Fruit fly (Drosophila melanogaster) whole organism: ENCODE results near the gene CG9289.

ENCODE experiments used
- CG8478 ChIP-seq: fragments of >200 bp; optimal IDR thresholded peaks from 2 replicates; lab custom pipeline; 2018; ENCODE audit warnings: inconsistent platforms
- Dll ChIP-seq: fragments of >200 bp; optimal IDR thresholded peaks from 2 replicates; lab custom pipeline; 2017
- EcR ChIP-seq, 2 experiments: fragments of >200 bp; optimal IDR thresholded peaks; 2 replicates each; lab custom pipeline; 2017; ENCODE audit warnings: missing biosample characterization in 2 of 2, missing genetic modification characterization in 2 of 2, missing genetic modification reagents in 2 of 2
- pan ChIP-seq: fragments of >200 bp; optimal IDR thresholded peaks from 2 replicates; lab custom pipeline; 2017
- usp ChIP-seq: fragments of >200 bp; optimal IDR thresholded peaks from 2 replicates; lab custom pipeline; 2017; ENCODE audit warnings: missing biosample characterization, missing genetic modification characterization, mixed read lengths

DNA sequence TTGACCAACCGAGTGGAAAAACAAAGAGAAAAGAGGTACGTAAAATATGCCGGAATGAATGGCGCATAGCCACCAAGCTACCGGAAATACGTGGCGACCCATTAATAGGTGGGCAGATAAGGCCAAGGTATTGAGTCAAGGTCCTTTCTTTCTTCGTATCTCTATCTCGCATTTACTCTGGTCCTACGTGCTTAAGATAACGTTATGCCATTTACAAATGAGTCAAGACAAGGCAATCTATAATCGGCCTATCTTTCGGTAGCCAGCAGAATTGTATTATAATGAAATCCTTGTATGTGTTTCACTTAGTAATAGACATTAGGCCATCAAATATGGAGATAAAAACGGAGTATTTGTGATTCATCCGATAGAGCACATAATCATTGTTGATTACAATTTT, 32.2 kb upstream of the CG9289 start:
- no peak for TF ChIP-seq usp (GFP tag; lab: Kevin White, UChicago)
- no peak for TF ChIP-seq pan (lab: Kevin White, UChicago)
- TF ChIP-seq CG8478 = no peak
- no peak for TF ChIP-seq Dll
- TF ChIP-seq EcR (GFP tag; optimal IDR thresholded peaks at IDR 0.05; lab: Kevin White, UChicago) = no peak
